Fruit fly (Drosophila melanogaster) whole organism, embryonic: ENCODE data around the gene CG18281.

Experiments used
- Atf-2 ChIP-seq: fragments of 200-800 bp; sonication (Bioruptor generic); optimal IDR thresholded peaks from 2 replicates; lab custom pipeline; 2016; ENCODE audit warnings: missing biosample characterization, missing genetic modification characterization
- CG10366 ChIP-seq: fragments of 200-800 bp; sonication (Bioruptor generic); IDR thresholded peaks from 2 replicates; pipeline ENCODE4 v1.3.6; 2022; ENCODE audit warnings: missing biosample characterization, missing genetic modification characterization
- CG11695 ChIP-seq: fragments of 200-800 bp; sonication (Bioruptor generic); IDR thresholded peaks from 3 replicates; pipeline ENCODE4 v1.3.6; 2022; ENCODE audit warnings: missing biosample characterization, missing genetic modification characterization
- CG12659 ChIP-seq: fragments of 200-800 bp; sonication (Bioruptor generic); optimal IDR thresholded peaks from 3 replicates; lab custom pipeline; 2017; ENCODE audit warnings: mild to moderate bottlenecking, missing biosample characterization, missing genetic modification reagents, missing genetic modification characterization
- CG13123 ChIP-seq: fragments of 200-800 bp; sonication (Bioruptor generic); optimal IDR thresholded peaks from 2 replicates; lab custom pipeline; 2016; ENCODE audit warnings: missing biosample characterization, missing genetic modification characterization
- CG13624 ChIP-seq: fragments of 200-800 bp; sonication (Bioruptor generic); optimal IDR thresholded peaks from 2 replicates; lab custom pipeline; 2016; ENCODE audit warnings: missing biosample characterization, missing genetic modification characterization
- CG15601 ChIP-seq: fragments of 200-800 bp; sonication (Bioruptor generic); optimal IDR thresholded peaks from 3 replicates; lab custom pipeline; 2019; ENCODE audit warnings: missing biosample characterization, mild to moderate bottlenecking, missing genetic modification characterization, moderate library complexity
- CG17328 ChIP-seq: fragments of 200-800 bp; sonication (Bioruptor generic); IDR thresholded peaks from 2 replicates; pipeline ENCODE4 v1.3.6; 2022; ENCODE audit warnings: missing biosample characterization, missing genetic modification characterization
- CG18262 ChIP-seq: fragments of 200-800 bp; optimal IDR thresholded peaks from 3 replicates; lab custom pipeline; 2019; ENCODE audit warnings: missing biosample characterization, mild to moderate bottlenecking, missing genetic modification characterization, moderate library complexity
- CG2889 ChIP-seq: fragments of 200-800 bp; sonication (Bioruptor generic); IDR thresholded peaks from 3 replicates; pipeline ENCODE4 v1.3.6; 2022; ENCODE audit warnings: missing biosample characterization, missing genetic modification characterization
- CG30403 ChIP-seq: fragments of 200-800 bp; sonication (Bioruptor generic); optimal IDR thresholded peaks from 3 replicates; lab custom pipeline; 2016; ENCODE audit warnings: missing biosample characterization, missing genetic modification characterization
- CG30431 ChIP-seq: fragments of 200-800 bp; sonication (Bioruptor generic); optimal IDR thresholded peaks from 2 replicates; lab custom pipeline; 2017; ENCODE audit warnings: missing biosample characterization, missing genetic modification characterization
- CG31365 ChIP-seq: fragments of 200-800 bp; sonication (Bioruptor generic); optimal IDR thresholded peaks from 2 replicates; lab custom pipeline; 2018; ENCODE audit warnings: missing biosample characterization, mild to moderate bottlenecking, missing genetic modification characterization
- CG33557 ChIP-seq: fragments of 200-800 bp; sonication (Bioruptor generic); optimal IDR thresholded peaks from 2 replicates; lab custom pipeline; 2019; ENCODE audit warnings: missing biosample characterization, mild to moderate bottlenecking, missing genetic modification characterization, moderate library complexity
- CG34224 ChIP-seq: fragments of 200-800 bp; sonication (Bioruptor generic); IDR thresholded peaks from 3 replicates; pipeline ENCODE4 v1.3.6; 2022; ENCODE audit warnings: missing biosample characterization, missing genetic modification characterization; ENCODE audit not compliant: partially characterized antibody
- CG3838 ChIP-seq: fragments of 200-800 bp; sonication (Bioruptor generic); optimal IDR thresholded peaks from 3 replicates; lab custom pipeline; 2016; ENCODE audit warnings: missing biosample characterization, missing genetic modification characterization
- CG6765 ChIP-seq: fragments of 200-800 bp; sonication (Bioruptor generic); optimal IDR thresholded peaks from 3 replicates; lab custom pipeline; 2017; ENCODE audit warnings: missing biosample characterization, mild to moderate bottlenecking, missing genetic modification characterization
- CG7963 ChIP-seq: fragments of 200-800 bp; sonication (Bioruptor generic); IDR thresholded peaks from 3 replicates; pipeline ENCODE4 v1.3.6; 2022; ENCODE audit warnings: missing biosample characterization, missing genetic modification characterization; ENCODE audit not compliant: partially characterized antibody
- CG8359 ChIP-seq: fragments of 200-800 bp; sonication (Bioruptor generic); optimal IDR thresholded peaks from 2 replicates; lab custom pipeline; 2017; ENCODE audit warnings: missing biosample characterization, mild to moderate bottlenecking, missing genetic modification characterization, borderline replicate concordance
- CG9437 ChIP-seq: fragments of 200-800 bp; sonication (Bioruptor generic); optimal IDR thresholded peaks from 2 replicates; lab custom pipeline; 2018; ENCODE audit warnings: missing biosample characterization, mild to moderate bottlenecking, missing genetic modification characterization
- CG9876 ChIP-seq: fragments of 200-800 bp; sonication (Bioruptor generic); optimal IDR thresholded peaks from 2 replicates; lab custom pipeline; 2016; ENCODE audit warnings: missing biosample characterization, missing genetic modification characterization
- GATAe ChIP-seq: fragments of 200-800 bp; sonication (Bioruptor generic); conservative IDR thresholded peaks from 2 replicates; pipeline ENCODE4 v1.3.6; 2022; ENCODE audit warnings: missing biosample characterization, missing genetic modification characterization
- HLH54F ChIP-seq: fragments of 200-800 bp; sonication (Bioruptor generic); optimal IDR thresholded peaks from 3 replicates; lab custom pipeline; 2016; ENCODE audit warnings: missing biosample characterization, missing genetic modification characterization
- HLHmδ ChIP-seq: fragments of 200-800 bp; sonication (Bioruptor generic); optimal IDR thresholded peaks from 2 replicates; lab custom pipeline; 2018; ENCODE audit warnings: missing biosample characterization, mild to moderate bottlenecking, missing genetic modification characterization, moderate library complexity
- Pdp1 ChIP-seq, 2 experiments: fragments of 200-800 bp; sonication (Bioruptor generic); optimal IDR thresholded peaks; 3 replicates each; lab custom pipeline; 2016; ENCODE audit warnings: missing biosample characterization in 2 of 2, missing genetic modification characterization in 2 of 2, mild to moderate bottlenecking in 1 of 2, moderate library complexity in 1 of 2
- TFAM ChIP-seq: fragments of 200-800 bp; sonication (Bioruptor generic); optimal IDR thresholded peaks from 2 replicates; lab custom pipeline; 2017; ENCODE audit warnings: missing biosample characterization, missing genetic modification characterization, inconsistent platforms
- ap ChIP-seq: fragments of 200-800 bp; sonication (Bioruptor generic); IDR thresholded peaks from 2 replicates; pipeline ENCODE4 v1.3.6; 2022; ENCODE audit warnings: missing biosample characterization, missing genetic modification characterization
- bowl ChIP-seq: fragments of 200-800 bp; sonication (Bioruptor generic); IDR thresholded peaks from 2 replicates; pipeline ENCODE4 v1.3.6; 2022; ENCODE audit warnings: missing biosample characterization, missing genetic modification characterization
- caup ChIP-seq: fragments of 200-800 bp; sonication (Bioruptor generic); optimal IDR thresholded peaks from 3 replicates; lab custom pipeline; 2017; ENCODE audit warnings: missing biosample characterization, mild to moderate bottlenecking, missing genetic modification characterization, moderate library complexity; ENCODE audit not compliant: severe bottlenecking
- cg ChIP-seq: fragments of 200-800 bp; sonication (Bioruptor generic); optimal IDR thresholded peaks from 3 replicates; lab custom pipeline; 2019; ENCODE audit warnings: missing biosample characterization, mild to moderate bottlenecking, missing genetic modification characterization, moderate library complexity
- corto ChIP-seq: fragments of 200-800 bp; sonication (Bioruptor generic); optimal IDR thresholded peaks from 2 replicates; lab custom pipeline; 2016; ENCODE audit warnings: missing biosample characterization, mild to moderate bottlenecking, missing genetic modification characterization, moderate library complexity
- da ChIP-seq: fragments of 200-800 bp; sonication (Bioruptor generic); optimal IDR thresholded peaks from 2 replicates; lab custom pipeline; 2016; ENCODE audit warnings: missing biosample characterization, missing genetic modification characterization
- dan ChIP-seq: fragments of 200-800 bp; sonication (Bioruptor generic); IDR thresholded peaks from 2 replicates; pipeline ENCODE4 v1.3.6; 2022; ENCODE audit warnings: missing biosample characterization, missing genetic modification characterization
- danr ChIP-seq: fragments of 200-800 bp; sonication (Bioruptor generic); IDR thresholded peaks from 2 replicates; pipeline ENCODE4 v1.3.6; 2022; ENCODE audit warnings: missing biosample characterization, missing genetic modification characterization
- dm ChIP-seq: fragments of 200-800 bp; sonication (Bioruptor generic); optimal IDR thresholded peaks from 3 replicates; lab custom pipeline; 2016; ENCODE audit warnings: missing biosample characterization, missing genetic modification characterization
- dmrt11E ChIP-seq: fragments of 200-800 bp; sonication (Bioruptor generic); optimal IDR thresholded peaks from 3 replicates; lab custom pipeline; 2018; ENCODE audit warnings: missing biosample characterization, mild to moderate bottlenecking, missing genetic modification characterization, moderate library complexity
- eyg ChIP-seq: fragments of 200-800 bp; sonication (Bioruptor generic); optimal IDR thresholded peaks from 3 replicates; lab custom pipeline; 2016; ENCODE audit warnings: missing biosample characterization, missing genetic modification characterization
- gem ChIP-seq: fragments of 200-800 bp; sonication (Bioruptor generic); optimal IDR thresholded peaks from 2 replicates; lab custom pipeline; 2019; ENCODE audit warnings: missing biosample characterization, mild to moderate bottlenecking, missing genetic modification characterization, moderate library complexity
- ind ChIP-seq: fragments of 200-800 bp; sonication (Bioruptor generic); optimal IDR thresholded peaks from 3 replicates; lab custom pipeline; 2016; ENCODE audit warnings: missing biosample characterization, missing genetic modification characterization
- kay ChIP-seq: fragments of 200-800 bp; sonication (Bioruptor generic); optimal IDR thresholded peaks from 2 replicates; lab custom pipeline; 2016; ENCODE audit warnings: missing biosample characterization, missing genetic modification characterization
- lbe ChIP-seq: fragments of 200-800 bp; sonication (Bioruptor generic); optimal IDR thresholded peaks from 2 replicates; lab custom pipeline; 2016; ENCODE audit warnings: missing biosample characterization, mild to moderate bottlenecking, missing genetic modification characterization
- org-1 ChIP-seq: fragments of 200-800 bp; sonication (Bioruptor generic); optimal IDR thresholded peaks from 2 replicates; lab custom pipeline; 2017; ENCODE audit warnings: missing biosample characterization, missing genetic modification characterization
- pum ChIP-seq: fragments of 200-800 bp; sonication (Bioruptor generic); optimal IDR thresholded peaks from 2 replicates; lab custom pipeline; 2016; ENCODE audit warnings: missing biosample characterization, missing genetic modification characterization
- repo ChIP-seq: fragments of 200-800 bp; sonication (Bioruptor generic); optimal IDR thresholded peaks from 2 replicates; lab custom pipeline; 2016; ENCODE audit warnings: missing biosample characterization, missing genetic modification characterization
- sisA ChIP-seq: fragments of 200-800 bp; sonication (Bioruptor generic); IDR thresholded peaks from 2 replicates; pipeline ENCODE4 v1.3.6; 2022; ENCODE audit warnings: missing biosample characterization, missing genetic modification characterization
- ssp ChIP-seq: fragments of 200-800 bp; sonication (Bioruptor generic); IDR thresholded peaks from 2 replicates; pipeline ENCODE4 v1.3.6; 2022; ENCODE audit warnings: missing biosample characterization, missing genetic modification characterization
- trh ChIP-seq: fragments of 200-800 bp; sonication (Bioruptor generic); optimal IDR thresholded peaks from 2 replicates; lab custom pipeline; 2016; ENCODE audit warnings: missing biosample characterization, missing genetic modification characterization
- unpg ChIP-seq: fragments of 200-800 bp; sonication (Bioruptor generic); optimal IDR thresholded peaks from 3 replicates; lab custom pipeline; 2018; ENCODE audit warnings: missing biosample characterization, mild to moderate bottlenecking, missing genetic modification characterization, moderate library complexity
- usp ChIP-seq: fragments of >200 bp; optimal IDR thresholded peaks from 2 replicates; lab custom pipeline; 2017; ENCODE audit warnings: missing biosample characterization, missing genetic modification characterization

CG18281 gene

dm6 chr3L:20471499-20472313 lies 27.9 kb upstream of the CG18281 start (continued):
- TF ChIP-seq CG30431 (GFP tag; lab: Kevin White, UChicago) (peak; percentile 27), CG18262 (tag; lab: Kevin White, UChicago) (peak; percentile 41), CG2889 (GFP tag; lab: Robert Waterston, UW) (no peak), da (GFP tag; lab: Kevin White, UChicago) (peak; percentile 46), pum (GFP tag; lab: Kevin White, UChicago) (peak; percentile 17), CG13123 (GFP tag; lab: Kevin White, UChicago) (peak; percentile 65), CG7963 (GFP tag; lab: Robert Waterston, UW) (no peak), repo (GFP tag; lab: Kevin White, UChicago) (peak; percentile 23), org-1 (GFP tag; lab: Kevin White, UChicago) (peak; percentile 76), corto (GFP tag; lab: Kevin White, UChicago) (no peak), ssp (GFP tag; lab: Robert Waterston, UW) (no peak), CG3838 (GFP tag; lab: Kevin White, UChicago) (peak; percentile 13), Pdp1 (GFP tag; optimal IDR thresholded peaks at IDR 0.05; lab: Kevin White, UChicago) (peak; percentile 20 to 61), trh (GFP tag; lab: Kevin White, UChicago) (peak; percentile 12), CG8359 (GFP tag; lab: Kevin White, UChicago) (peak; percentile 39), Atf-2 (peak; percentile 39), dan (GFP tag; lab: Robert Waterston, UW) (no peak), CG13624 (GFP tag; lab: Kevin White, UChicago) (peak; percentile 0), kay (GFP tag; lab: Kevin White, UChicago) (peak; percentile 17), ap (GFP tag; lab: Robert Waterston, UW) (no peak), CG31365 (tag; lab: Kevin White, UChicago) (peak; percentile 71), CG6765 (peak; percentile 49), CG33557 (GFP tag; lab: Kevin White, UChicago) (peak; percentile 57), bowl (GFP tag; lab: Robert Waterston, UW) (0 out of 2 replicates have a peak, but pooled peaks have one; percentile 22), CG9876 (GFP tag; lab: Kevin White, UChicago) (peak; percentile 11), cg (no peak), usp (no peak), gem (tag; lab: Kevin White, UChicago) (peak; percentile 44), eyg (GFP tag; lab: Kevin White, UChicago) (peak; percentile 60), CG10366 (GFP tag; lab: Robert Waterston, UW) (no peak), CG17328 (peak; percentile 32; the same call in 1 of the 2 replicates), HLHmδ (peak; percentile 1), dmrt11E (tag; lab: Kevin White, UChicago) (peak; percentile 70), CG11695 (GFP tag; lab: Robert Waterston, UW) (peak; percentile 49; the same call in 2 of the 3 replicates), CG15601 (peak; percentile 63), danr (no peak), caup (peak; percentile 28), TFAM (GFP tag; lab: Kevin White, UChicago) (peak; percentile 54), unpg (peak; percentile 17), sisA (no peak), HLH54F (GFP tag; lab: Kevin White, UChicago) (peak; percentile 34), CG34224 (no peak), dm (GFP tag; lab: Kevin White, UChicago) (peak; percentile 25), CG9437 (GFP tag; lab: Kevin White, UChicago) (peak; percentile 22), ind (GFP tag; lab: Kevin White, UChicago) (no peak), CG30403 (peak; percentile 9), CG12659 (GFP tag; lab: Kevin White, UChicago) (peak; percentile 25), lbe (no peak), GATAe (no peak)
